Fruit fly (Drosophila melanogaster) whole organism, embryonic: ENCODE results near the gene Ptp10D.

ENCODE experiments used
- Ada2b ChIP-seq: fragments of 200-800 bp; sonication (Bioruptor generic); IDR thresholded peaks from 2 replicates; pipeline ENCODE4 v1.3.6; 2022; ENCODE audit warnings: missing biosample characterization, missing genetic modification characterization
- BEAF-32 ChIP-seq: fragments of 200-800 bp; sonication (Bioruptor generic); optimal IDR thresholded peaks from 3 replicates; lab custom pipeline; 2017; ENCODE audit warnings: missing biosample characterization, missing genetic modification characterization, mild to moderate bottlenecking, moderate library complexity, missing genetic modification reagents
- CG10431 ChIP-seq: fragments of 200-800 bp; sonication (Bioruptor generic); optimal IDR thresholded peaks from 3 replicates; lab custom pipeline; 2018; ENCODE audit warnings: missing biosample characterization, mild to moderate bottlenecking, missing genetic modification characterization
- CG10979 ChIP-seq: fragments of 200-800 bp; sonication (Bioruptor generic); optimal IDR thresholded peaks from 2 replicates; lab custom pipeline; 2018; ENCODE audit warnings: missing biosample characterization, mild to moderate bottlenecking, missing genetic modification characterization, moderate library complexity
- CG11560 ChIP-seq: fragments of 200-800 bp; sonication (Bioruptor generic); IDR thresholded peaks from 3 replicates; pipeline ENCODE4 v1.3.6; 2022; ENCODE audit warnings: missing biosample characterization, missing genetic modification characterization
- CG11723 ChIP-seq: fragments of 200-800 bp; sonication (Bioruptor generic); optimal IDR thresholded peaks from 2 replicates; lab custom pipeline; 2017; ENCODE audit warnings: missing biosample characterization, mild to moderate bottlenecking, missing genetic modification characterization
- CG12155 ChIP-seq: fragments of 200-800 bp; sonication (Bioruptor generic); optimal IDR thresholded peaks from 3 replicates; lab custom pipeline; 2016; ENCODE audit warnings: missing biosample characterization, missing genetic modification characterization
- CG12219 ChIP-seq: fragments of 200-800 bp; sonication (Bioruptor generic); optimal IDR thresholded peaks from 3 replicates; lab custom pipeline; 2018; ENCODE audit warnings: missing biosample characterization, mild to moderate bottlenecking, missing genetic modification characterization
- CG12744 ChIP-seq: fragments of 200-800 bp; sonication (Bioruptor generic); optimal IDR thresholded peaks from 2 replicates; lab custom pipeline; 2016; ENCODE audit warnings: missing biosample characterization, missing genetic modification characterization
- CG13123 ChIP-seq: fragments of 200-800 bp; sonication (Bioruptor generic); optimal IDR thresholded peaks from 2 replicates; lab custom pipeline; 2016; ENCODE audit warnings: missing biosample characterization, missing genetic modification characterization
- CG1647 ChIP-seq: fragments of 200-800 bp; sonication (Bioruptor generic); optimal IDR thresholded peaks from 3 replicates; lab custom pipeline; 2016; ENCODE audit warnings: missing biosample characterization, missing genetic modification characterization
- CG16813 ChIP-seq: fragments of 200-800 bp; sonication (Bioruptor generic); IDR thresholded peaks from 3 replicates; pipeline ENCODE4 v1.3.6; 2022; ENCODE audit warnings: missing biosample characterization, missing genetic modification characterization; ENCODE audit not compliant: partially characterized antibody
- CG17802 ChIP-seq: fragments of 200-800 bp; sonication (Bioruptor generic); optimal IDR thresholded peaks from 2 replicates; lab custom pipeline; 2018; ENCODE audit warnings: missing biosample characterization, mild to moderate bottlenecking, missing genetic modification characterization, moderate library complexity
- CG1832 ChIP-seq: fragments of 200-800 bp; sonication (Bioruptor generic); optimal IDR thresholded peaks from 2 replicates; lab custom pipeline; 2017; ENCODE audit warnings: missing biosample characterization, mild to moderate bottlenecking, missing genetic modification characterization, inconsistent platforms
- CG30020 ChIP-seq: fragments of 200-800 bp; optimal IDR thresholded peaks from 2 replicates; lab custom pipeline; 2019; ENCODE audit warnings: missing biosample characterization, mild to moderate bottlenecking, missing genetic modification characterization, moderate library complexity
- CG31224 ChIP-seq: fragments of 200-800 bp; sonication (Bioruptor generic); IDR thresholded peaks from 2 replicates; pipeline ENCODE4 v1.3.6; 2022; ENCODE audit warnings: missing biosample characterization, missing genetic modification characterization
- CG3838 ChIP-seq: fragments of 200-800 bp; sonication (Bioruptor generic); optimal IDR thresholded peaks from 3 replicates; lab custom pipeline; 2016; ENCODE audit warnings: missing biosample characterization, missing genetic modification characterization
- CG4707 ChIP-seq: fragments of 200-800 bp; sonication (Bioruptor generic); optimal IDR thresholded peaks from 2 replicates; lab custom pipeline; 2018; ENCODE audit warnings: missing biosample characterization, mild to moderate bottlenecking, missing genetic modification characterization, moderate library complexity
- CG8924 ChIP-seq: fragments of 200-800 bp; optimal IDR thresholded peaks from 3 replicates; lab custom pipeline; 2019; ENCODE audit warnings: missing biosample characterization, mild to moderate bottlenecking, missing genetic modification characterization, moderate library complexity
- CG9609 ChIP-seq: fragments of 200-800 bp; sonication (Bioruptor generic); optimal IDR thresholded peaks from 3 replicates; lab custom pipeline; 2016; ENCODE audit warnings: missing biosample characterization, missing genetic modification characterization
- CTCF ChIP-seq: fragments of 200-800 bp; sonication (Bioruptor generic); optimal IDR thresholded peaks from 2 replicates; lab custom pipeline; 2017; ENCODE audit warnings: missing biosample characterization, mild to moderate bottlenecking, missing genetic modification characterization, moderate library complexity
- Ets65A ChIP-seq: fragments of 200-800 bp; sonication (Bioruptor generic); peaks from one replicate; lab custom pipeline; 2016; ENCODE audit warnings: missing biosample characterization, missing genetic modification characterization
- Gsc ChIP-seq: fragments of 200-800 bp; sonication (Bioruptor generic); IDR thresholded peaks from 2 replicates; pipeline ENCODE4 v1.3.6; 2022; ENCODE audit warnings: missing biosample characterization, missing genetic modification characterization
- Gug ChIP-seq: fragments of 200-800 bp; sonication (Bioruptor generic); IDR thresholded peaks from 4 replicates; pipeline ENCODE4 v1.3.6; 2022; ENCODE audit warnings: missing biosample characterization, missing genetic modification characterization
- Max ChIP-seq: fragments of 200-800 bp; sonication (Bioruptor generic); optimal IDR thresholded peaks from 2 replicates; lab custom pipeline; 2016; ENCODE audit warnings: missing biosample characterization, mild to moderate bottlenecking, missing genetic modification characterization
- Meics ChIP-seq: fragments of 200-800 bp; sonication (Bioruptor generic); optimal IDR thresholded peaks from 2 replicates; lab custom pipeline; 2017; ENCODE audit warnings: missing biosample characterization, mild to moderate bottlenecking, missing genetic modification characterization
- Nf-YA ChIP-seq: fragments of 200-800 bp; sonication (Bioruptor generic); IDR thresholded peaks from 2 replicates; pipeline ENCODE4 v1.3.6; 2022; ENCODE audit warnings: missing biosample characterization, missing genetic modification characterization
- Nf-YB ChIP-seq: fragments of 200-800 bp; sonication (Bioruptor generic); optimal IDR thresholded peaks from 3 replicates; lab custom pipeline; 2019; ENCODE audit warnings: missing biosample characterization, mild to moderate bottlenecking, missing genetic modification characterization, moderate library complexity
- Poxn ChIP-seq: fragments of 200-800 bp; sonication (Bioruptor generic); IDR thresholded peaks from 2 replicates; pipeline ENCODE4 v1.3.6; 2022; ENCODE audit warnings: missing biosample characterization, missing genetic modification characterization
- TFAM ChIP-seq: fragments of 200-800 bp; sonication (Bioruptor generic); optimal IDR thresholded peaks from 2 replicates; lab custom pipeline; 2017; ENCODE audit warnings: missing biosample characterization, missing genetic modification characterization, inconsistent platforms
- Trl ChIP-seq, 3 experiments: fragments of >200 bp in 2 of 3; fragments of 200-800 bp in 1 of 3; sonication (Bioruptor generic) in 1 of 3; optimal IDR thresholded peaks; 2 replicates in 1 of 3; 3 replicates in 2 of 3; lab custom pipeline; 2016 to 2017; ENCODE audit warnings: missing biosample characterization in 1 of 3, missing genetic modification characterization in 1 of 3
- al ChIP-seq: fragments of 200-800 bp; sonication (Bioruptor generic); IDR thresholded peaks from 2 replicates; pipeline ENCODE4 v1.3.6; 2022; ENCODE audit warnings: missing biosample characterization, missing genetic modification characterization
- ase ChIP-seq: fragments of 200-800 bp; sonication (Bioruptor generic); IDR thresholded peaks from 3 replicates; pipeline ENCODE4 v1.3.6; 2022; ENCODE audit warnings: missing biosample characterization, missing genetic modification characterization
- bsh ChIP-seq, 2 experiments: fragments of 200-800 bp; sonication (Bioruptor generic); optimal IDR thresholded peaks; 2 replicates each; lab custom pipeline; 2017 to 2018; ENCODE audit warnings: mild to moderate bottlenecking in 2 of 2, missing biosample characterization in 2 of 2, missing genetic modification characterization in 2 of 2, moderate library complexity in 1 of 2
- ci ChIP-seq: fragments of 200-800 bp; sonication (Bioruptor generic); IDR thresholded peaks from 3 replicates; pipeline ENCODE4 v1.3.6; 2022; ENCODE audit warnings: missing biosample characterization, missing genetic modification characterization
- crol ChIP-seq: fragments of 200-800 bp; sonication (Bioruptor generic); IDR thresholded peaks from 2 replicates; pipeline ENCODE4 v1.3.6; 2022; ENCODE audit warnings: missing biosample characterization, missing genetic modification characterization
- dmrt99B ChIP-seq: fragments of 200-800 bp; sonication (Bioruptor generic); optimal IDR thresholded peaks from 2 replicates; lab custom pipeline; 2018; ENCODE audit warnings: missing biosample characterization, mild to moderate bottlenecking, missing genetic modification characterization, moderate library complexity
- eve ChIP-seq, 2 experiments: fragments of >200 bp; optimal IDR thresholded peaks; 2 replicates each; lab custom pipeline; 2017; ENCODE audit warnings: missing biosample characterization in 2 of 2, missing genetic modification characterization in 2 of 2
- ewg ChIP-seq: fragments of 200-800 bp; sonication (Bioruptor generic); optimal IDR thresholded peaks from 3 replicates; lab custom pipeline; 2017; ENCODE audit warnings: mild to moderate bottlenecking, missing biosample characterization, missing genetic modification reagents, missing genetic modification characterization
- exex ChIP-seq: fragments of 200-800 bp; sonication (Bioruptor generic); optimal IDR thresholded peaks from 4 replicates; lab custom pipeline; 2018; ENCODE audit warnings: missing biosample characterization, mild to moderate bottlenecking, missing genetic modification characterization, moderate library complexity
- gem ChIP-seq: fragments of 200-800 bp; sonication (Bioruptor generic); optimal IDR thresholded peaks from 2 replicates; lab custom pipeline; 2019; ENCODE audit warnings: missing biosample characterization, mild to moderate bottlenecking, missing genetic modification characterization, moderate library complexity
- pb ChIP-seq: fragments of 200-800 bp; sonication (Bioruptor generic); optimal IDR thresholded peaks from 3 replicates; lab custom pipeline; 2016; ENCODE audit warnings: missing biosample characterization, missing genetic modification characterization
- peb ChIP-seq: fragments of 200-800 bp; sonication (Bioruptor generic); IDR thresholded peaks from 2 replicates; pipeline ENCODE4 v1.3.6; 2022; ENCODE audit warnings: missing biosample characterization, missing genetic modification characterization
- pfk ChIP-seq: fragments of 200-800 bp; sonication (Bioruptor generic); optimal IDR thresholded peaks from 2 replicates; lab custom pipeline; 2018; ENCODE audit warnings: missing biosample characterization, mild to moderate bottlenecking, missing genetic modification characterization, moderate library complexity
- schlank ChIP-seq: fragments of 200-800 bp; sonication (Bioruptor generic); optimal IDR thresholded peaks from 2 replicates; lab custom pipeline; 2018; ENCODE audit warnings: missing biosample characterization, mild to moderate bottlenecking, missing genetic modification characterization
- tin ChIP-seq: fragments of 200-800 bp; sonication (Bioruptor generic); optimal IDR thresholded peaks from 3 replicates; lab custom pipeline; 2016; ENCODE audit warnings: missing biosample characterization, missing genetic modification characterization
- tio ChIP-seq: fragments of 200-800 bp; sonication (Bioruptor generic); optimal IDR thresholded peaks from 2 replicates; lab custom pipeline; 2017; ENCODE audit warnings: missing biosample characterization, missing genetic modification characterization, inconsistent platforms
- ttk ChIP-seq: fragments of 200-800 bp; sonication (Bioruptor generic); IDR thresholded peaks from 2 replicates; pipeline ENCODE4 v2.1.2; 2022; ENCODE audit warnings: missing biosample characterization, missing genetic modification characterization
- usp ChIP-seq: fragments of >200 bp; optimal IDR thresholded peaks from 2 replicates; lab custom pipeline; 2017; ENCODE audit warnings: missing biosample characterization, missing genetic modification characterization
- wor ChIP-seq: fragments of 200-800 bp; sonication (Bioruptor generic); IDR thresholded peaks from 2 replicates; pipeline ENCODE4 v1.3.6; 2022; ENCODE audit warnings: missing biosample characterization, missing genetic modification characterization
- zf30C ChIP-seq: fragments of 200-800 bp; sonication (Bioruptor generic); optimal IDR thresholded peaks from 3 replicates; lab custom pipeline; 2018; ENCODE audit warnings: missing biosample characterization, mild to moderate bottlenecking, missing genetic modification characterization

Ptp10D gene

DNA sequence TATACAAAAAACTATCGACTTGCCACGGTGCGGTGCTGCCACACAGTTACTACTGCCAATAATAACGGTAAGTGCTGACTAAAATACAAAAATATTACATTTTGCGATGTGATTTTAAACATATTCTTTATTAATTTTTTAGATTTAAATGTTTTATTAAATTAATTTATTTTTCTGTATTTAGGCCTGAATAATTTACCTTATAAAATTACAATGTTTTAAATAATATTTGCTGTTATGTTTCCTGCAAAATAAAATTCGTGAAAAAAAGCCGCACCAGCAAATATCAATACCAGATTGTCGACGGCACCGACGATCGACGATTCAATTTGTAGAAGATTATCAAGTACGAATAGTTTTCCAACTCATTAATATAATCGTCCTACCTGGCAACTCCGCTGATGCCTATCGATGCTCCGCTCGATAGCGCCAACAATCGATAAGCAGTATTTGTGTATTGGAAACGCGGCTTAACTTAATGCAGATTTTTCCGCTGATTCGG is 56.8 kb downstream of the Ptp10D start, which contains the start of the genes Vlet and bif (continued):
- TF ChIP-seq Gug (GFP tag; lab: Robert Waterston, UW) = peak; percentile 29; the same call in 2 of the 4 replicates
- no peak for TF ChIP-seq CG31224 (GFP tag; lab: Robert Waterston, UW)
- no peak for TF ChIP-seq CG1832
- peak; percentile 31 for TF ChIP-seq Max (GFP tag; lab: Kevin White, UChicago)
- no peak for TF ChIP-seq schlank (tag; lab: Kevin White, UChicago)
- TF ChIP-seq ttk (GFP tag; lab: Robert Waterston, UW) = peak; percentile 15; the same call in 1 of the 2 replicates
- TF ChIP-seq al (GFP tag; lab: Robert Waterston, UW) = peak; percentile 45
- TF ChIP-seq Nf-YB (GFP tag; lab: Kevin White, UChicago) = peak; percentile 20
- peak; percentile 78 for TF ChIP-seq CG8924 (tag; lab: Kevin White, UChicago)
- TF ChIP-seq CG12155 (GFP tag; lab: Kevin White, UChicago) = peak; percentile 41
- peak; percentile 68 for TF ChIP-seq CG16813 (GFP tag; lab: Robert Waterston, UW)
- TF ChIP-seq CG12219 (GFP tag; lab: Kevin White, UChicago) = no peak
- TF ChIP-seq dmrt99B (tag; lab: Kevin White, UChicago) = peak; percentile 61
- TF ChIP-seq bsh (GFP tag; optimal IDR thresholded peaks at IDR 0.05; lab: Kevin White, UChicago) = peak in 1 of 2 experiments; percentile 58
- TF ChIP-seq CG3838 (GFP tag; lab: Kevin White, UChicago) = no peak
- peak; percentile 72 for TF ChIP-seq tin
- no peak for TF ChIP-seq crol (GFP tag; lab: Robert Waterston, UW)
- no peak for TF ChIP-seq CG13123 (GFP tag; lab: Kevin White, UChicago)
- TF ChIP-seq CG10431 (GFP tag; lab: Kevin White, UChicago) = peak; percentile 24
- no peak for TF ChIP-seq wor (GFP tag; lab: Robert Waterston, UW)
- TF ChIP-seq CG9609 (GFP tag; lab: Kevin White, UChicago) = peak; percentile 62
- peak; percentile 73 for TF ChIP-seq BEAF-32 (GFP tag; lab: Kevin White, UChicago)
- TF ChIP-seq peb = no peak
- TF ChIP-seq pfk (GFP tag; lab: Kevin White, UChicago) = no peak
- peak; percentile 40 for TF ChIP-seq CG11723 (GFP tag; lab: Kevin White, UChicago)
- TF ChIP-seq TFAM = no peak
- no peak for TF ChIP-seq zf30C (GFP tag; lab: Kevin White, UChicago)
- TF ChIP-seq CG4707 (GFP tag; lab: Kevin White, UChicago) = no peak
- TF ChIP-seq Ets65A (GFP tag; lab: Kevin White, UChicago) = peak; percentile 95
- peak; percentile 50 for TF ChIP-seq ewg (GFP tag; lab: Kevin White, UChicago)
- TF ChIP-seq pb = no peak
- TF ChIP-seq ase (GFP tag; lab: Robert Waterston, UW) = 0 out of 3 replicates have a peak, but pooled peaks have one; percentile 30
- no peak for TF ChIP-seq ci (GFP tag; lab: Robert Waterston, UW)
- no peak for TF ChIP-seq usp
- peak; percentile 49 for TF ChIP-seq CG1647 (GFP tag; lab: Kevin White, UChicago)
- no peak for TF ChIP-seq Trl (optimal IDR thresholded peaks at IDR 0.05; lab: Kevin White, UChicago)
- TF ChIP-seq Trl (GFP tag; optimal IDR thresholded peaks at IDR 0.05; lab: Kevin White, UChicago) = peak; percentile 44
- peak; percentile 58 for TF ChIP-seq CG10979 (tag; lab: Kevin White, UChicago)
- TF ChIP-seq CG30020 (tag; lab: Kevin White, UChicago) = peak; percentile 47
- no peak for TF ChIP-seq CTCF
- peak; percentile 61; the same call in 2 of the 3 replicates for TF ChIP-seq CG11560
- peak; percentile 76 for TF ChIP-seq tio (GFP tag; lab: Kevin White, UChicago)
- TF ChIP-seq Gsc = no peak
- TF ChIP-seq Nf-YA = no peak
- 0 out of 2 replicates have a peak, but pooled peaks have one; percentile 13 for TF ChIP-seq Ada2b (GFP tag; lab: Robert Waterston, UW)
- TF ChIP-seq CG12744 (GFP tag; lab: Kevin White, UChicago) = no peak
- peak; percentile 76 for TF ChIP-seq Meics (GFP tag; lab: Kevin White, UChicago)
- TF ChIP-seq CG17802 (tag; lab: Kevin White, UChicago) = peak; percentile 44
- TF ChIP-seq Poxn = no peak
- TF ChIP-seq eve (GFP tag; optimal IDR thresholded peaks at IDR 0.05; lab: Kevin White, UChicago) = no peak
- peak; percentile 82 for TF ChIP-seq gem (tag; lab: Kevin White, UChicago)
- TF ChIP-seq exex = no peak
